Worm (Caenorhabditis elegans): ENCODE measurements around the gene F33A8.7.

Gene F33A8.7

ce11 chrII:11022023-11022422 is 3.4 kb downstream of the F33A8.7 start, which contains the start of gene let-858 (continued):
- TF ChIP-seq zag-1 (tag; optimal IDR thresholded peaks at IDR 0.05): no peak
- no peak for TF ChIP-seq egl-27 (tag; optimal IDR thresholded peaks at IDR 0.05)
- no peak for TF ChIP-seq efl-3 (GFP tag; optimal IDR thresholded peaks at IDR 0.05)
- no peak for TF ChIP-seq ces-1 (GFP tag; optimal IDR thresholded peaks at IDR 0.05)
- peak; percentile 9 for TF ChIP-seq lin-39 (tag; optimal IDR thresholded peaks at IDR 0.05)
- no peak for TF ChIP-seq sup-37 (GFP tag; optimal IDR thresholded peaks at IDR 0.05)
- TF ChIP-seq C34B4.2 (tag; optimal IDR thresholded peaks at IDR 0.05): no peak
- TF ChIP-seq nhr-12 (tag; optimal IDR thresholded peaks at IDR 0.05): no peak
- peak; percentile 67 for TF ChIP-seq rnt-1 (tag; optimal IDR thresholded peaks at IDR 0.05)
- TF ChIP-seq mdl-1 (tag; optimal IDR thresholded peaks at IDR 0.05): no peak
- TF ChIP-seq mab-9 (GFP tag; IDR thresholded peaks at IDR 0.05): no peak
- no peak for TF ChIP-seq ceh-88 (GFP tag; IDR thresholded peaks at IDR 0.05)
- no peak for TF ChIP-seq unc-98 (GFP tag; IDR thresholded peaks at IDR 0.05)
- TF ChIP-seq unc-86 (tag; optimal IDR thresholded peaks at IDR 0.05): peak; percentile 44
- TF ChIP-seq lin-35 (GFP tag; optimal IDR thresholded peaks at IDR 0.05): peak; percentile 96 to 98
- no peak for TF ChIP-seq nhr-76 (tag; optimal IDR thresholded peaks at IDR 0.05)
- TF ChIP-seq Y116A8C.19 (tag; optimal IDR thresholded peaks at IDR 0.05; ENCODE audit: borderline replicate concordance): no peak
- TF ChIP-seq F16B12.6 (tag; optimal IDR thresholded peaks at IDR 0.05): peak; percentile 27
- peak; percentile 19 for TF ChIP-seq irx-1 (tag; optimal IDR thresholded peaks at IDR 0.05)
- TF ChIP-seq mef-2 (tag; optimal IDR thresholded peaks at IDR 0.05): no peak
- peak; percentile 71 for TF ChIP-seq nhr-71 (tag; optimal IDR thresholded peaks at IDR 0.05)
- TF ChIP-seq efl-1 (optimal IDR thresholded peaks at IDR 0.05): peak; percentile 97 to 99
- peak; percentile 98 to 100 for TF ChIP-seq efl-1 (GFP tag; optimal IDR thresholded peaks at IDR 0.05 in 1 of 2)
- no peak for TF ChIP-seq lir-3 (tag; optimal IDR thresholded peaks at IDR 0.05; ENCODE audit: poor library complexity)
- TF ChIP-seq nhr-20 (tag; optimal IDR thresholded peaks at IDR 0.05): peak; percentile 61
- TF ChIP-seq egl-13 (tag; optimal IDR thresholded peaks at IDR 0.05): no peak
- TF ChIP-seq unc-130 (tag; optimal IDR thresholded peaks at IDR 0.05): no peak
- TF ChIP-seq pag-3 (tag; optimal IDR thresholded peaks at IDR 0.05; ENCODE audit: borderline replicate concordance, insufficient read depth): no peak
- no peak for TF ChIP-seq nhr-11 (tag; optimal IDR thresholded peaks at IDR 0.05)
- TF ChIP-seq aha-1 (tag; optimal IDR thresholded peaks at IDR 0.05): no peak
- peak; percentile 36 for TF ChIP-seq aly-2 (tag; optimal IDR thresholded peaks at IDR 0.05)

- no peak for TF ChIP-seq lin-35 (GFP tag; optimal IDR thresholded peaks at IDR 0.05)
- no peak for TF ChIP-seq C34B4.2 (tag; optimal IDR thresholded peaks at IDR 0.05)
- peak; percentile 0 for TF ChIP-seq snu-23 (GFP tag; optimal IDR thresholded peaks at IDR 0.05)
- no peak for TF ChIP-seq ztf-4 (tag; optimal IDR thresholded peaks at IDR 0.05)
- peak in 1 of 2 experiments; percentile 9 for TF ChIP-seq lsy-2 (tag; optimal IDR thresholded peaks at IDR 0.05)
- no peak for TF ChIP-seq pqm-1 (tag; optimal IDR thresholded peaks at IDR 0.05)
- 0 out of 2 replicates have a peak, but pooled peaks have one; percentile 35 for TF ChIP-seq grh-1 (GFP tag; IDR thresholded peaks at IDR 0.05)
- TF ChIP-seq unc-130 (tag; optimal IDR thresholded peaks at IDR 0.05): no peak
- peak; percentile 24 for TF ChIP-seq nhr-20 (tag; optimal IDR thresholded peaks at IDR 0.05)
- peak; percentile 3 for TF ChIP-seq C16A3.4 (tag; optimal IDR thresholded peaks at IDR 0.05)
- peak; percentile 19 for TF ChIP-seq nhr-71 (tag; optimal IDR thresholded peaks at IDR 0.05)
- TF ChIP-seq nhr-85 (tag): peak; percentile 89
- TF ChIP-seq efl-1 (optimal IDR thresholded peaks at IDR 0.05): no peak
- TF ChIP-seq efl-1 (GFP tag; optimal IDR thresholded peaks at IDR 0.05 in 1 of 2): peak in 1 of 2 experiments; percentile 70
- TF ChIP-seq blmp-1 (tag; optimal IDR thresholded peaks at IDR 0.05): peak; percentile 81
- peak; percentile 73 for TF ChIP-seq lin-14 (GFP tag; optimal IDR thresholded peaks at IDR 0.05)
Observed at ce11 chrII:11020707-11021106, 4.8 kb downstream of the F33A8.7 start.

ce11 chrII:11016884-11017283 is 8.6 kb downstream of the F33A8.7 start:
- TF ChIP-seq fos-1 (tag; optimal IDR thresholded peaks at IDR 0.05) (no peak), ceh-63 (GFP tag; optimal IDR thresholded peaks at IDR 0.05) (no peak), jun-1 (tag; optimal IDR thresholded peaks at IDR 0.05) (no peak), vab-15 (tag; optimal IDR thresholded peaks at IDR 0.05) (no peak), ets-5 (GFP tag; IDR thresholded peaks at IDR 0.05) (no peak), nhr-71 (tag; optimal IDR thresholded peaks at IDR 0.05) (no peak), irx-1 (tag; optimal IDR thresholded peaks at IDR 0.05) (no peak), lin-14 (GFP tag; optimal IDR thresholded peaks at IDR 0.05) (peak; percentile 56), nhr-237 (tag; optimal IDR thresholded peaks at IDR 0.05) (no peak), mep-1 (tag; optimal IDR thresholded peaks at IDR 0.05) (no peak), mab-9 (GFP tag; IDR thresholded peaks at IDR 0.05) (no peak), nhr-85 (tag) (peak; percentile 88), skn-1 (tag; optimal IDR thresholded peaks at IDR 0.05) (no peak), pax-3 (tag; optimal IDR thresholded peaks at IDR 0.05) (no peak)
